Fruit fly (Drosophila melanogaster): ENCODE results near the gene ND-ACP.

The ND-ACP gene

DNA sequence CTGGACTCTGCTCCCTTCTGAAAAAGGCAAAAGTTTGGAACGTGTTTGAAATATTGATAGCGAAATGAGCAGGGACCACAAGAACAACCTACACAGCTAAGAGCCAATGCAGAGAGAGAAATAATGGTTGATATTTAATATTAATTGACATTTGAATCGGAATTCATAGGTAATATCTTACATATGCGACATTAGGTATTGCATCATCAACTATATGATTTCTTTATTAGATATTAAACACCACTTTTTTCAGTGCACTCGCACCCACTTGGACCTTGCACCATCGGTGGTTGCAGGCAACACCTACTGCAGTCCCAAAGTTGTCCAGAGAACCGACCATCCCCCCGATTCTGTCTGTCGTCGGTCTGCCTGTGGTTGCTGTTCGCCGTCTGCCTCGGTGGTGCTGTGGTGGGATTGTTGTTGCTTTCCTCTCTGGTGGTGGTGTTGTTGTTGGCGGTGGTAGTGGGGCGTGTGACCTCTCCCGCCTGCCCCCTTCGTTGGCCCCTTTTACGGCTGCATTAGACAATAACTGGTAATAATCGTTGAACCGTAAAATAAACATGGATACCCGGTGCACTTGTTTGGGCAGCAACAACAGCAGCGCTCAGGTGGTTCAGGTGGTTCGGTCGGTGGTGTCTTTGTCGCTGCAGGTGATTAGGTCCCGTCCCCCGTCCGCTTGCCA, 49.3 kb downstream of the ND-ACP start (continued):
- TF ChIP-seq CG15696 (tag; optimal IDR thresholded peaks at IDR 0.05) (peak; percentile 40), bbx (GFP tag; IDR thresholded peaks at IDR 0.05; ENCODE audit: partially characterized antibody) (no peak), repo (GFP tag; optimal IDR thresholded peaks at IDR 0.05) (no peak), Ets97D (GFP tag; optimal IDR thresholded peaks at IDR 0.05) (peak; percentile 3), Max (GFP tag; optimal IDR thresholded peaks at IDR 0.05) (no peak), CG3847 (GFP tag; IDR thresholded peaks at IDR 0.05) (peak; percentile 21; the same call in 1 of the 2 replicates), nerfin-2 (GFP tag; IDR thresholded peaks at IDR 0.05; ENCODE audit: partially characterized antibody) (no peak), TFAM (GFP tag; optimal IDR thresholded peaks at IDR 0.05) (no peak), CG2116 (GFP tag; optimal IDR thresholded peaks at IDR 0.05) (no peak), CG1603 (tag; optimal IDR thresholded peaks at IDR 0.05) (peak; percentile 87), CG8924 (tag; optimal IDR thresholded peaks at IDR 0.05) (peak; percentile 75), caup (GFP tag; optimal IDR thresholded peaks at IDR 0.05; ENCODE audit: severe bottlenecking) (peak; percentile 21), CG6272 (GFP tag; IDR thresholded peaks at IDR 0.05) (peak; percentile 39; the same call in 1 of the 2 replicates), jumu (GFP tag; optimal IDR thresholded peaks at IDR 0.05) (no peak), ttk (GFP tag; IDR thresholded peaks at IDR 0.05) (no peak), CG7745 (tag; optimal IDR thresholded peaks at IDR 0.05) (no peak), CG17186 (GFP tag; optimal IDR thresholded peaks at IDR 0.05) (no peak), abd-A (tag; optimal IDR thresholded peaks at IDR 0.05) (no peak), CG10565 (GFP tag; optimal IDR thresholded peaks at IDR 0.05) (no peak), phol (tag; optimal IDR thresholded peaks at IDR 0.05) (peak; percentile 66), CG10654 (GFP tag; optimal IDR thresholded peaks at IDR 0.05) (no peak), CG6683 (GFP tag; optimal IDR thresholded peaks at IDR 0.05) (no peak), CG9932 (GFP tag; IDR thresholded peaks at IDR 0.05) (0 out of 2 replicates have a peak, but pooled peaks have one; percentile 16), z (GFP tag; IDR thresholded peaks at IDR 0.05) (0 out of 3 replicates have a peak, but pooled peaks have one; percentile 48), Blimp-1 (GFP tag; optimal IDR thresholded peaks at IDR 0.05) (peak; percentile 61), croc (GFP tag; conservative IDR thresholded peaks at IDR 0.05) (no peak; the same call in 2 of the 3 replicates), B-H2 (GFP tag; optimal IDR thresholded peaks at IDR 0.05) (no peak), CHES-1-like (GFP tag; optimal IDR thresholded peaks at IDR 0.05) (no peak), HmgZ (tag; optimal IDR thresholded peaks at IDR 0.05) (no peak), bcd (GFP tag; optimal IDR thresholded peaks at IDR 0.05) (peak; percentile 60), CG2199 (GFP tag; IDR thresholded peaks at IDR 0.05) (peak; percentile 91), Oaz (GFP tag; IDR thresholded peaks at IDR 0.05) (no peak), yki (optimal IDR thresholded peaks at IDR 0.05) (no peak), unc-4 (GFP tag; IDR thresholded peaks at IDR 0.05; ENCODE audit: partially characterized antibody) (no peak), CoRest (tag; optimal IDR thresholded peaks at IDR 0.05) (peak; percentile 70), kni (GFP tag; optimal IDR thresholded peaks at IDR 0.05) (peak; percentile 88), CG3726 (GFP tag; IDR thresholded peaks at IDR 0.05) (peak; percentile 75; the same call in 2 of the 3 replicates), CG2712 (tag; optimal IDR thresholded peaks at IDR 0.05) (peak; percentile 86), eyg (GFP tag; optimal IDR thresholded peaks at IDR 0.05) (peak; percentile 42), Scr (GFP tag; IDR thresholded peaks at IDR 0.05; ENCODE audit: partially characterized antibody) (no peak), ase (GFP tag; IDR thresholded peaks at IDR 0.05) (peak; percentile 37; the same call in 1 of the 3 replicates), CG7271 (tag; optimal IDR thresholded peaks at IDR 0.05) (no peak), CG42726 (GFP tag; IDR thresholded peaks at IDR 0.05; ENCODE audit: partially characterized antibody) (no peak), Hand (GFP tag; optimal IDR thresholded peaks at IDR 0.05) (no peak), CG30020 (tag; optimal IDR thresholded peaks at IDR 0.05) (no peak), Hey (tag; optimal IDR thresholded peaks at IDR 0.05) (no peak), PHDP (tag; optimal IDR thresholded peaks at IDR 0.05) (peak; percentile 63), pan (optimal IDR thresholded peaks at IDR 0.05) (no peak), pan (GFP tag; optimal IDR thresholded peaks at IDR 0.05 in 1 of 2, IDR thresholded peaks at IDR 0.05 in 1 of 2) (peak in 1 of 2 experiments; percentile 48)
